Fruit fly (Drosophila melanogaster) whole organism, adult: ENCODE measurements around the gene Ser7.

ENCODE experiments used
- CG11617 ChIP-seq: fragments of 200-800 bp; sonication (Bioruptor generic); optimal IDR thresholded peaks from 2 replicates; lab custom pipeline; 2017; ENCODE audit warnings: mild to moderate bottlenecking, missing biosample characterization, missing genetic modification reagents, missing genetic modification characterization
- CG12768 ChIP-seq: fragments of 200-800 bp; sonication (Bioruptor generic); optimal IDR thresholded peaks from 2 replicates; lab custom pipeline; 2017; ENCODE audit warnings: missing biosample characterization, missing genetic modification characterization, mild to moderate bottlenecking, moderate library complexity, missing genetic modification reagents
- CG14711 ChIP-seq: fragments of 200-800 bp; sonication (Bioruptor generic); optimal IDR thresholded peaks from 2 replicates; lab custom pipeline; 2018; ENCODE audit warnings: missing biosample characterization, mild to moderate bottlenecking, missing genetic modification characterization, moderate library complexity
- CG1620 ChIP-seq: fragments of 200-800 bp; sonication (Bioruptor generic); optimal IDR thresholded peaks from 2 replicates; lab custom pipeline; 2016; ENCODE audit warnings: missing biosample characterization, missing genetic modification characterization
- CG33017 ChIP-seq: fragments of 200-800 bp; sonication (Bioruptor generic); optimal IDR thresholded peaks from 2 replicates; lab custom pipeline; 2018; ENCODE audit warnings: missing biosample characterization, mild to moderate bottlenecking, missing genetic modification characterization, moderate library complexity
- CG5204 ChIP-seq: fragments of 200-800 bp; sonication (Bioruptor generic); optimal IDR thresholded peaks from 2 replicates; lab custom pipeline; 2016; ENCODE audit warnings: missing biosample characterization, missing genetic modification characterization
- CG7045 ChIP-seq: fragments of 200-800 bp; sonication (Bioruptor generic); optimal IDR thresholded peaks from 2 replicates; lab custom pipeline; 2017; ENCODE audit warnings: missing biosample characterization, mild to moderate bottlenecking, missing genetic modification characterization
- CG7101 ChIP-seq: fragments of 200-800 bp; sonication (Bioruptor generic); optimal IDR thresholded peaks from 2 replicates; lab custom pipeline; 2018; ENCODE audit warnings: missing biosample characterization, mild to moderate bottlenecking, missing genetic modification characterization, moderate library complexity
- Clk ChIP-seq: fragments of 200-800 bp; sonication (Bioruptor generic); optimal IDR thresholded peaks from 2 replicates; lab custom pipeline; 2017; ENCODE audit warnings: missing biosample characterization, missing genetic modification characterization
- Crg-1 ChIP-seq: fragments of 200-800 bp; sonication (Bioruptor generic); optimal IDR thresholded peaks from 2 replicates; lab custom pipeline; 2016; ENCODE audit warnings: missing biosample characterization, missing genetic modification characterization
- Hr96 ChIP-seq: fragments of 200-800 bp; sonication (Bioruptor generic); optimal IDR thresholded peaks from 2 replicates; lab custom pipeline; 2016; ENCODE audit warnings: missing biosample characterization, missing genetic modification characterization
- Mnt ChIP-seq: fragments of 200-800 bp; sonication (Bioruptor generic); optimal IDR thresholded peaks from 2 replicates; lab custom pipeline; 2016; ENCODE audit warnings: missing biosample characterization, mild to moderate bottlenecking, missing genetic modification characterization
- bab1 ChIP-seq: fragments of 200-800 bp; sonication (Bioruptor generic); optimal IDR thresholded peaks from 3 replicates; lab custom pipeline; 2019; ENCODE audit warnings: missing biosample characterization, mild to moderate bottlenecking, missing genetic modification characterization, moderate library complexity
- cic ChIP-seq: fragments of 200-800 bp; sonication (Bioruptor generic); optimal IDR thresholded peaks from 2 replicates; lab custom pipeline; 2017; ENCODE audit warnings: missing biosample characterization, mild to moderate bottlenecking, missing genetic modification characterization, moderate library complexity
- cnc ChIP-seq, 2 experiments: fragments of >200 bp; optimal IDR thresholded peaks; 2 replicates each; lab custom pipeline; 2017
- kay ChIP-seq: fragments of 200-800 bp; sonication (Bioruptor generic); peaks from one replicate; lab custom pipeline; 2016; ENCODE audit warnings: missing biosample characterization, missing genetic modification characterization, borderline replicate concordance
- ovo ChIP-seq: fragments of 200-800 bp; sonication (Bioruptor generic); optimal IDR thresholded peaks from 2 replicates; lab custom pipeline; 2016; ENCODE audit warnings: missing biosample characterization, missing genetic modification characterization
- pad ChIP-seq: fragments of 200-800 bp; sonication (Bioruptor generic); optimal IDR thresholded peaks from 3 replicates; lab custom pipeline; 2017; ENCODE audit warnings: missing biosample characterization, missing genetic modification characterization, mild to moderate bottlenecking, moderate library complexity, missing genetic modification reagents
- tj ChIP-seq: fragments of 200-800 bp; sonication (Bioruptor generic); optimal IDR thresholded peaks from 3 replicates; lab custom pipeline; 2017; ENCODE audit warnings: missing biosample characterization, mild to moderate bottlenecking, missing genetic modification characterization, moderate library complexity
- toe ChIP-seq: fragments of 200-800 bp; sonication (Bioruptor generic); optimal IDR thresholded peaks from 2 replicates; lab custom pipeline; 2016; ENCODE audit warnings: missing biosample characterization, missing genetic modification characterization

Gene Ser7

DNA sequence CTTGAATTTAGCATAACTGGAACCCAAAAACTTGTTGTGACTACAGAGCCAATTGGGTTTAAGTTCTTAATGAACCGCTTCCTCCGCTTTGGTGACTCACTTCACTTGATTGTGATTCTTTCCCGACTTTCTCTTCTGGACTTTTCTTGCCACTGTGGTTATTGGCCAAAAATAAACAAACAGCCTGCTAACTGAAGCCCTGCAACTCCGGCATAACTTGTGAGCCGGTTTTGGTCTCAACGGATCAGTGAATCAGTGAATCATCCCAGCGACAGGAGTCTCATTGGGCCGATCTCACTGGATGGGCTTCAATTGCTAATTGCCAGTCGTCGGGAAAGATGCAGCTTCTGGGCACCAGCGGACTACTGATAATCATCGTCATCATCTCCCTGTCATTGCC lies 17.9 kb downstream of the Ser7 start:
- TF ChIP-seq CG33017 (no peak), Crg-1 (GFP tag; lab: Kevin White, UChicago) (no peak), toe (GFP tag; lab: Kevin White, UChicago) (no peak), bab1 (GFP tag; lab: Kevin White, UChicago) (no peak), CG5204 (GFP tag; lab: Kevin White, UChicago) (no peak), cic (no peak), tj (no peak), CG11617 (GFP tag; lab: Kevin White, UChicago) (no peak), cnc (optimal IDR thresholded peaks at IDR 0.05; lab: Kevin White, UChicago) (no peak), Mnt (GFP tag; lab: Kevin White, UChicago) (no peak), CG12768 (no peak), kay (GFP tag; lab: Kevin White, UChicago) (no peak), CG7045 (no peak), CG7101 (tag; lab: Kevin White, UChicago) (no peak), Hr96 (GFP tag; lab: Kevin White, UChicago) (no peak), CG1620 (GFP tag; lab: Kevin White, UChicago) (no peak)

DNA sequence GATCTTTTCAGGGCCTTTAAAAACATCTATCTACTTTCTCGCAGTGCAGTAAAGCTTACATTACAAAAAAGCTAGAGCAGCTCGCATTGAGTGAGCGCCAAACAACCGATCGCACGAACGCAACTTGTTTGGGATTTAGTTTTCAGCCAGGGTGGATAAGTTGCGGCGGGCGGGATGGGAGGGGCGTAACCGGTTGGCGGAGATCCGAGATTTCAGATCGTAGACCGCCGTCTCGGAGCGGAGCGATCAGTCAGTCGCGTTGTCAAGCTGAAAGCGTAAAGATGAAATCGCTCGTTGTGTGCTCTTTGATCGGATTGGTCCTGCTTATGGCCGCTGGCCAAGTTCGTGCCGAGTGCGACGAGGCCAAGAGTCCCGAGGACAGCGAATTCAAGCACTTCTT lies 19.2 kb downstream of the Ser7 start, which contains the start of gene CG9691:
CG9691 (plus strand) TSS at position 222 of the 400 bp plus-strand sequence.
- TF ChIP-seq CG14711 (tag; lab: Kevin White, UChicago) (no peak), cic (no peak), CG33017 (no peak), tj (no peak), cnc (optimal IDR thresholded peaks at IDR 0.05; lab: Kevin White, UChicago) (no peak), CG7045 (no peak), kay (GFP tag; lab: Kevin White, UChicago) (no peak), ovo (GFP tag; lab: Kevin White, UChicago) (no peak), CG5204 (GFP tag; lab: Kevin White, UChicago) (no peak), Hr96 (GFP tag; lab: Kevin White, UChicago) (no peak)

DNA sequence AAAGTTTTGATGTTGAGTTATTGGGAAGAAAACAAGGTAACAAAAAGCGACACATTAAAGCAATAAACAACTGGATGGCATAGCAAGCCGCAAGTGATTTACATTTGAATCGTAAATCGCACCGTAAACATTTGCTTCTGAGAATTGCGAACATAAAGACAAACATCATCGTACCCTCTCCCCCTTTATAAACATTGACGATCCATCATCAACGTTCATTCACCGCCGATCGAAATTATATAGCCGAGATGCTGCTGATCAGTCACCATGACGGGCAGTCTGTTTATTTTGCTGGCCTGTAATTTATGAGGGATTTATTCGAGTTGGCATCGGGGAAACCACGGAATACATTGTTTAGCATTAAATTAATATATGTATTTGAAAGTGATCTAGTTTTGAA lies 20.3 kb downstream of the Ser7 start:
- TF ChIP-seq CG12768 (no peak), Hr96 (GFP tag; lab: Kevin White, UChicago) (no peak), ovo (GFP tag; lab: Kevin White, UChicago) (no peak), pad (GFP tag; lab: Kevin White, UChicago) (no peak), CG7101 (tag; lab: Kevin White, UChicago) (no peak), Mnt (GFP tag; lab: Kevin White, UChicago) (no peak), CG11617 (GFP tag; lab: Kevin White, UChicago) (no peak), CG14711 (tag; lab: Kevin White, UChicago) (no peak), Clk (GFP tag; lab: Kevin White, UChicago) (no peak), cic (no peak), CG5204 (GFP tag; lab: Kevin White, UChicago) (no peak), CG33017 (no peak), toe (GFP tag; lab: Kevin White, UChicago) (no peak), CG1620 (GFP tag; lab: Kevin White, UChicago) (no peak), Crg-1 (GFP tag; lab: Kevin White, UChicago) (no peak), kay (GFP tag; lab: Kevin White, UChicago) (no peak), tj (no peak), cnc (optimal IDR thresholded peaks at IDR 0.05; lab: Kevin White, UChicago) (no peak), bab1 (GFP tag; lab: Kevin White, UChicago) (no peak)

dm6 chrX:9889686-9890085 lies 24.7 kb downstream of the Ser7 start:
- TF ChIP-seq CG5204 (GFP tag; lab: Kevin White, UChicago), result no peak
- no peak for TF ChIP-seq Clk (GFP tag; lab: Kevin White, UChicago)
- no peak for TF ChIP-seq cic
- TF ChIP-seq CG12768, result no peak
- TF ChIP-seq CG14711 (tag; lab: Kevin White, UChicago), result no peak
- TF ChIP-seq CG7045, result no peak
- TF ChIP-seq bab1 (GFP tag; lab: Kevin White, UChicago), result no peak

DNA sequence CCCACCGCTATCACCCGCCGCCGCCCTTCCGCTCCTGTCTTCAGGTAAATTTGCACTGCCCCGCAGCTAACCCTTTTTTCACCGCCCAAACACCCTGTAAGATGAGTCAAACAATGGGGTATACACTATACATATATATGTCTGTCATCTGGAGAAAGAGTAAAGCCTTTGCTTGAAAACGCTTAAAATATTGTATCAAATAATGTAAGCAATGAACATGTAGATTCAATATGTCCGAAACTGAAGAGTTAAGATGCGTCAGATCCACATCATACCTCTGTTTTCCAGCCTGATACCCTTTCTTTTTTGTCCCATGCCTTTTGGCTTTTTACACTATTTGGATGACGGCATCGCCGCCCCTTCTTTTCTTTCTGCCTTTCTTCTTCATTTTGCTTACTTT lies 27.8 kb downstream of the Ser7 start:
- TF ChIP-seq cic (no peak), bab1 (GFP tag; lab: Kevin White, UChicago) (peak; percentile 36)

DNA sequence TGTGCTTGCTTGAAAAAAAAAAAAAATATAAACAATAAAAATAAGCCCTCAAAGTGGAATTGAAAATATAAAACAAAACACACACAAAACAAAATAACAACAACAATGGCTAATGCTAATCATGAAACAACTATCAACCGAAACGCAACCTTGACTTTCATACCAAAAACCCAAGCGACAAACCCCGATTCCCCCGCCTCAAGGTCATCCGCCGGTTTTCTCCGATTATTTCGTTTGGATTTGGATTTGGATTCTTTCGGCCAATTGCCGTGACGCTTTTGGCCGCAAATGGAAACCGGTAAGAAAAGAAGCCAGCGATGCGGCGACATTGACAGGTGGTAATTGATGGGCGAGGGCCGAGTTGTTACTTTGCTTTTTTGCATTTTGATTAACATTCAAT lies 32.6 kb downstream of the Ser7 start:
- TF ChIP-seq toe (GFP tag; lab: Kevin White, UChicago) (no peak), Crg-1 (GFP tag; lab: Kevin White, UChicago) (no peak), CG33017 (no peak), tj (no peak), Hr96 (GFP tag; lab: Kevin White, UChicago) (no peak), CG7045 (no peak), CG7101 (tag; lab: Kevin White, UChicago) (no peak), Mnt (GFP tag; lab: Kevin White, UChicago) (no peak), CG14711 (tag; lab: Kevin White, UChicago) (no peak), ovo (GFP tag; lab: Kevin White, UChicago) (no peak), pad (GFP tag; lab: Kevin White, UChicago) (no peak), cnc (optimal IDR thresholded peaks at IDR 0.05; lab: Kevin White, UChicago) (no peak), Clk (GFP tag; lab: Kevin White, UChicago) (no peak), CG1620 (GFP tag; lab: Kevin White, UChicago) (no peak), CG5204 (GFP tag; lab: Kevin White, UChicago) (no peak), CG12768 (no peak), bab1 (GFP tag; lab: Kevin White, UChicago) (no peak), CG11617 (GFP tag; lab: Kevin White, UChicago) (no peak), kay (GFP tag; lab: Kevin White, UChicago) (no peak)
